Worm (Caenorhabditis elegans): ENCODE results near the gene gur-5.

- TF ChIP-seq nhr-43 (tag; optimal IDR thresholded peaks at IDR 0.05; ENCODE audit: poor library complexity, severe bottlenecking) (no peak), unc-39 (tag; optimal IDR thresholded peaks at IDR 0.05) (no peak), ztf-11 (tag; optimal IDR thresholded peaks at IDR 0.05) (no peak), lin-39 (tag; optimal IDR thresholded peaks at IDR 0.05) (no peak), ceh-16 (tag; optimal IDR thresholded peaks at IDR 0.05) (no peak), nhr-12 (tag; optimal IDR thresholded peaks at IDR 0.05) (no peak), nhr-28 (tag; optimal IDR thresholded peaks at IDR 0.05) (no peak)
Measured at ce11 chrII:5306197-5306596, 21.1 kb downstream of the gur-5 start.

Measured in whole organism, L3 larva.